Worm (Caenorhabditis elegans): ENCODE results near the gene cyp-34A9.

cyp-34A9 gene

DNA sequence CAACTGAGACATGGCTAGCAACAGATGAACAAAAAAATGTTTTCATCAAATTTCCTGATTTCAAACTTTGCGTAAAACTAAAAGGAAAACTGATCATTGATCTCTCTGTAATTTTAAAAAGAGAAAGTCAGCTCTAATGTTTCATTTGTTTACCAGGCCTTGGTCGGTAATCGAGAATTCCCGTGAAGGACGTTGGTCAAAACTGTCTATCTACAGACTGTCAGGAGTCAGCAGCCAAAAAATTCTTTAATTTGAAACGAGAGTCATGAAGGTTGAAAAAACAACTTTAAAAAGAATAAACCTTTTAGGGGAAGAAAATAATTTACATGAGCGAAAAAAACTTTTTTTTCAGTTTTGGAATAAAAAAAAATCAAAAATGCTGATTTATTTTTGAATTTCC, 14.8 kb upstream of the cyp-34A9 start (continued):
- peak; percentile 77 for TF ChIP-seq blmp-1 (tag; optimal IDR thresholded peaks at IDR 0.05)
- no peak for TF ChIP-seq hlh-4 (tag; optimal IDR thresholded peaks at IDR 0.05)
- no peak for TF ChIP-seq nhr-90 (tag; optimal IDR thresholded peaks at IDR 0.05; ENCODE audit: poor library complexity)
- no peak for TF ChIP-seq nhr-12 (tag; optimal IDR thresholded peaks at IDR 0.05)

DNA sequence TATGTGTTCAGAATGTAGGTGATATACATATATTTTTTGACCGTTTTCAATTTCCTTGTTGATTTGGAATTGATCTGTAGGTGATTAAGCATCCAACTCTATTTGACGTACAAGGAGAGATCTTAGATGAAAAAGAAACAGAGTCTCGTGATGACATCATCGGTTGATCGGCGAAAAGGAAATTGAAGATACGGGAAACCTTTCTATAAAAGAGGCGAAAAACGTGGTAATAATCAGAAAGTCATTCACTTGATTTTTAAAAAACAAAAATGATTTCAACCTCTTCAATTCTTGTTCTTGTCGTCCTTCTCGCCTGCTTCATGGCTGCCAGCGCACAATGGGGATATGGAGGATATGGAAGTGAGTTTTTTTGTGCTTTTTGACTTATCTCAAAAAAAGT, 13.8 kb upstream of the cyp-34A9 start, which contains the start of gene nlp-29:
nlp-29 (plus strand) TSS at position 248 of the 400 bp plus-strand sequence.
- TF ChIP-seq grh-1 (GFP tag; IDR thresholded peaks at IDR 0.05) = 0 out of 2 replicates have a peak, but pooled peaks have one; percentile 24
- TF ChIP-seq mab-9 (GFP tag; IDR thresholded peaks at IDR 0.05) = no peak
- TF ChIP-seq elt-3 (tag; optimal IDR thresholded peaks at IDR 0.05) = peak in 1 of 6 experiments; percentile 56
- no peak for TF ChIP-seq nhr-237 (tag; optimal IDR thresholded peaks at IDR 0.05)
- no peak for TF ChIP-seq fkh-8 (tag; optimal IDR thresholded peaks at IDR 0.05)
- no peak for TF ChIP-seq unc-130 (tag; optimal IDR thresholded peaks at IDR 0.05)
- TF ChIP-seq irx-1 (tag; optimal IDR thresholded peaks at IDR 0.05) = no peak
- no peak for TF ChIP-seq Y116A8C.19 (tag; optimal IDR thresholded peaks at IDR 0.05; ENCODE audit: borderline replicate concordance)
- no peak for TF ChIP-seq sox-4 (tag; optimal IDR thresholded peaks at IDR 0.05)
- TF ChIP-seq aha-1 (tag; optimal IDR thresholded peaks at IDR 0.05) = no peak
- TF ChIP-seq ztf-11 (tag; optimal IDR thresholded peaks at IDR 0.05) = no peak
- peak in 1 of 2 experiments; percentile 9 for TF ChIP-seq mdl-1 (tag; optimal IDR thresholded peaks at IDR 0.05)
- no peak for TF ChIP-seq efl-3 (GFP tag; optimal IDR thresholded peaks at IDR 0.05)
- no peak for TF ChIP-seq ceh-88 (GFP tag; IDR thresholded peaks at IDR 0.05)
- peak; percentile 87 for TF ChIP-seq blmp-1 (tag; optimal IDR thresholded peaks at IDR 0.05)
- TF ChIP-seq lin-14 (GFP tag; optimal IDR thresholded peaks at IDR 0.05) = peak; percentile 46
- TF ChIP-seq nhr-20 (tag; optimal IDR thresholded peaks at IDR 0.05) = peak; percentile 71
- TF ChIP-seq lin-35 (GFP tag; optimal IDR thresholded peaks at IDR 0.05) = peak in 1 of 2 experiments; percentile 15
- TF ChIP-seq nhr-85 (tag) = peak; percentile 86
- TF ChIP-seq rnt-1 (tag; optimal IDR thresholded peaks at IDR 0.05) = no peak
- no peak for TF ChIP-seq ceh-63 (GFP tag; optimal IDR thresholded peaks at IDR 0.05)
- TF ChIP-seq nhr-90 (tag; optimal IDR thresholded peaks at IDR 0.05; ENCODE audit: poor library complexity) = no peak
- TF ChIP-seq C04F5.9 (tag; optimal IDR thresholded peaks at IDR 0.05) = no peak
- no peak for TF ChIP-seq elt-2 (tag; optimal IDR thresholded peaks at IDR 0.05)
- TF ChIP-seq ceh-8 (GFP tag; optimal IDR thresholded peaks at IDR 0.05) = no peak
- no peak for TF ChIP-seq egl-13 (tag; optimal IDR thresholded peaks at IDR 0.05)
- TF ChIP-seq snu-23 (GFP tag; optimal IDR thresholded peaks at IDR 0.05) = peak; percentile 50
- no peak for TF ChIP-seq ces-1 (GFP tag; optimal IDR thresholded peaks at IDR 0.05)
- peak; percentile 58 for TF ChIP-seq nhr-71 (tag; optimal IDR thresholded peaks at IDR 0.05)
- no peak for TF ChIP-seq efl-1 (optimal IDR thresholded peaks at IDR 0.05)
- TF ChIP-seq efl-1 (GFP tag; optimal IDR thresholded peaks at IDR 0.05 in 1 of 2) = no peak
- TF ChIP-seq jun-1 (tag; optimal IDR thresholded peaks at IDR 0.05) = no peak

DNA sequence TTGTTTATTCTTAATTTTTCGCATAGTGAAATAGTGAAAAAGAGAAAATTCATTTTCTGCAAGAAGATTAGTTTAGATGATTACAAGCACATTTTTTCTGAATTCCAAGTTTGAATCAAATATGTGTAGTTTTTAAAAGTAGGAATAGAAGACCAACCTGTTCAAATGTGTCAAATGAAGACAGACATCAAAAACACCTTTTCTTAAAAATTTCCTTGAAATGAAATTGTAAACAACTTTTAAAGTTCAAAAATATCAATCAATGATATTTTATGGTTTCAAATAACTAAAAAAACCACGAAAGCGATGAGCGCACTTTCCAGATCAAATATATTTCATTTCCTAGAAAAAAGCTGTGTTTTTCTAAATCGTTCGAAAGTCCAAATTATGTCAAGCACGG, 11.3 kb upstream of the cyp-34A9 start, which contains the start of gene nlp-30:
nlp-30 (plus strand) TSS at position 301 of the 400 bp plus-strand sequence.
- TF ChIP-seq nhr-84 (tag; optimal IDR thresholded peaks at IDR 0.05) (no peak), lin-35 (GFP tag; optimal IDR thresholded peaks at IDR 0.05) (no peak), unc-86 (tag; optimal IDR thresholded peaks at IDR 0.05) (no peak), sup-37 (GFP tag; optimal IDR thresholded peaks at IDR 0.05) (no peak), Y116A8C.19 (tag; optimal IDR thresholded peaks at IDR 0.05; ENCODE audit: borderline replicate concordance) (no peak), lin-14 (GFP tag; optimal IDR thresholded peaks at IDR 0.05) (no peak), pqm-1 (tag; optimal IDR thresholded peaks at IDR 0.05) (no peak), mep-1 (tag; optimal IDR thresholded peaks at IDR 0.05) (no peak), fos-1 (tag; optimal IDR thresholded peaks at IDR 0.05) (no peak), rnt-1 (tag; optimal IDR thresholded peaks at IDR 0.05) (no peak), isw-1 (GFP tag; IDR thresholded peaks at IDR 0.05) (no peak), tlp-1 (tag; optimal IDR thresholded peaks at IDR 0.05) (no peak), nhr-19 (GFP tag; conservative IDR thresholded peaks at IDR 0.05) (no peak), jun-1 (tag; optimal IDR thresholded peaks at IDR 0.05) (no peak), pax-3 (tag; optimal IDR thresholded peaks at IDR 0.05) (no peak), ceh-63 (GFP tag; optimal IDR thresholded peaks at IDR 0.05) (no peak), unc-30 (tag; optimal IDR thresholded peaks at IDR 0.05) (no peak)

All from whole organism, L1 larva.